Worm (Caenorhabditis elegans): ENCODE data around the gene nhr-52.

nhr-52 gene

DNA sequence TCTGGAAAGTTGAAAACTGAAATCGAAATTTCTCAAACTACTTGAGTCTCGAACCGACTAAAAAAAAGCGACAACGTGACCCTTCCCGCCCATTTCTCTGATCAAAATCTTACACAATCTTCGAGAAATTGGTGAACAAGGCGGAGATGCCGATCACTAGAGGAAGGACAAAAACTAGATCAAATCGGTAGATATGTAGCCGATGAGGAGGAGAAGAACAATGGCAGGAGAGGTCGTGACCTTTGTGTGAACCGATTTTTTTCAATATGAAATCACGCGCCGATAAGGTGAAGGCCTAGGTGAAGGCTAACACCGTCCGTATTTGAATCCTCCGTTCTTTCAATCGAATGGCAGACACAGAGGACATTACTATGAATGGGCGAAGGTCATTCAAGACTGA, 16.3 kb upstream of the nhr-52 start (continued):
- no peak for TF ChIP-seq nhr-237 (tag; optimal IDR thresholded peaks at IDR 0.05)
- no peak for TF ChIP-seq nhr-12 (tag; optimal IDR thresholded peaks at IDR 0.05)
- peak; percentile 43 for TF ChIP-seq sem-4 (tag; optimal IDR thresholded peaks at IDR 0.05)
- TF ChIP-seq dmd-4 (tag; optimal IDR thresholded peaks at IDR 0.05), result no peak
- no peak for TF ChIP-seq ZK546.5 (tag; optimal IDR thresholded peaks at IDR 0.05)
- no peak for TF ChIP-seq unc-62 (GFP tag; optimal IDR thresholded peaks at IDR 0.05)

DNA sequence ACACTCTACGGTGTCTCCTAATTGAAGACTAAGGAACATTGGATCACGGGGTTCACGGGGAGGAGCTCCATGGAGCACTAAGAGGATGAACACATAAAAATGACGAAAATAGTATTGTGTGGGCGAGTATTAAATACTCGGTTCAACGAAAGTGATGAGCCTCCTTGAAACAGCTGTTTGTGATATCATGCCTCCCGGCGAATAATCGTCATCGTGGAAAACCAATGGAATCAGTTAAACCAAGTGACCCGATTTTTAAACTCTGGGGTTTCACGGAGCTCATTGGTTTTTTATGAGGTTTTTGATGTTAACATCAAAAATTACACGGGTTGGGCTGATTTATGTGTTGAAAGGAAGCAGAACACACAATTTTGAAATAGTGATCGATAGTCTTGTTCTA, 15.7 kb upstream of the nhr-52 start:
- peak; percentile 7 for TF ChIP-seq sma-9 (GFP tag; optimal IDR thresholded peaks at IDR 0.05)
- TF ChIP-seq sma-9 (tag; optimal IDR thresholded peaks at IDR 0.05), result no peak
- TF ChIP-seq sma-3 (GFP tag; optimal IDR thresholded peaks at IDR 0.05), result no peak
- TF ChIP-seq crh-2 (tag; optimal IDR thresholded peaks at IDR 0.05), result no peak
- TF ChIP-seq nhr-6 (tag; optimal IDR thresholded peaks at IDR 0.05), result no peak
- TF ChIP-seq lin-11 (tag; optimal IDR thresholded peaks at IDR 0.05), result no peak
- TF ChIP-seq sem-4 (tag; optimal IDR thresholded peaks at IDR 0.05), result peak; percentile 9
- TF ChIP-seq nhr-129 (tag; optimal IDR thresholded peaks at IDR 0.05), result peak; percentile 0
- no peak for TF ChIP-seq lin-13 (GFP tag; optimal IDR thresholded peaks at IDR 0.05)
- TF ChIP-seq blmp-1 (tag; optimal IDR thresholded peaks at IDR 0.05; ENCODE audit: insufficient read depth), result no peak

DNA sequence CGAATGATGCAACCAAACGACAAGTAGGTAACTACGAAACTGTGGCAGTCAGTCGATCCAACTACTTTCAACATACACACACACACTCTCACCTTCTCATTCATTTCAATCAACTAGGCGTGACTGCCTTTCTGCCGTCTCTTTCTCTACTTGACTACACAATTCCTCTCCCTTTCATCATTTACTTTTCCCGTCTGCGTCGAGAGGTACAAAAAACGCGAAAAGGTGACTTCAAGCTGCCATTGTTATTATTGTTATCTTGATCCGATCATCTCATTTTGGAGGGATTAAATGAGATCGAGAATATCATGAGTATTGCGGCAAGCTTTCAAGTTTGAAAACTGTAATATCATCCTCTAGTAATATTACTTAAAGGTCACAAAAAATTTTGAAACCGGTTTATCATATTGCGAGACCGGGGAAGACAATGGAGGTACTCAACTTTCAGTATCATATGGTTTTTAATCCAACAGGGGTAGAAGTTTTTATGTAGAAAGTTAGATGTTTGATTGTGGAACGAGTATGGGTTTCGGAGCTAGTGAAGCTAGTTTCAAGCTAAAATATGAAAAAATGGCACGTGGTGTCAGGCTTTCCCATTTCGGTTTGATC, 13.2 kb upstream of the nhr-52 start:
- TF ChIP-seq lin-39 (tag; optimal IDR thresholded peaks at IDR 0.05) (no peak), mdl-1 (tag; optimal IDR thresholded peaks at IDR 0.05) (no peak), sem-4 (tag; optimal IDR thresholded peaks at IDR 0.05) (peak; percentile 54), crh-2 (tag; optimal IDR thresholded peaks at IDR 0.05) (peak; percentile 47), sma-3 (GFP tag; optimal IDR thresholded peaks at IDR 0.05) (no peak), nhr-129 (tag; optimal IDR thresholded peaks at IDR 0.05) (peak; percentile 93), C34F6.9 (tag; optimal IDR thresholded peaks at IDR 0.05) (peak; percentile 25), nhr-23 (tag; optimal IDR thresholded peaks at IDR 0.05) (no peak), fos-1 (tag; optimal IDR thresholded peaks at IDR 0.05) (peak; percentile 59), nhr-10 (tag; optimal IDR thresholded peaks at IDR 0.05) (no peak), nhr-25 (tag; optimal IDR thresholded peaks at IDR 0.05) (peak; percentile 79), ceh-16 (tag; optimal IDR thresholded peaks at IDR 0.05) (peak; percentile 45), gmeb-1 (tag; optimal IDR thresholded peaks at IDR 0.05) (peak; percentile 15), aly-2 (tag; optimal IDR thresholded peaks at IDR 0.05) (no peak), blmp-1 (tag; optimal IDR thresholded peaks at IDR 0.05; ENCODE audit: insufficient read depth) (peak; percentile 80), lsy-2 (tag; optimal IDR thresholded peaks at IDR 0.05) (peak in 1 of 2 experiments; percentile 33), sma-9 (GFP tag; optimal IDR thresholded peaks at IDR 0.05) (peak; percentile 53), sma-9 (tag; optimal IDR thresholded peaks at IDR 0.05) (no peak), ztf-11 (tag; optimal IDR thresholded peaks at IDR 0.05) (no peak), nhr-21 (tag; optimal IDR thresholded peaks at IDR 0.05) (no peak), ceh-82 (tag; optimal IDR thresholded peaks at IDR 0.05) (no peak), ama-1 (optimal IDR thresholded peaks at IDR 0.05) (peak; percentile 53), elt-1 (tag; optimal IDR thresholded peaks at IDR 0.05) (peak; percentile 26), nhr-11 (tag; optimal IDR thresholded peaks at IDR 0.05) (no peak), F13H6.1 (tag; optimal IDR thresholded peaks at IDR 0.05) (peak; percentile 50), egl-27 (tag; optimal IDR thresholded peaks at IDR 0.05) (peak; percentile 5), unc-39 (tag; optimal IDR thresholded peaks at IDR 0.05) (no peak), zag-1 (tag; optimal IDR thresholded peaks at IDR 0.05) (no peak), ztf-4 (tag; optimal IDR thresholded peaks at IDR 0.05) (no peak), nhr-6 (tag; optimal IDR thresholded peaks at IDR 0.05) (peak; percentile 16), elt-3 (tag; optimal IDR thresholded peaks at IDR 0.05) (no peak), nhr-12 (tag; optimal IDR thresholded peaks at IDR 0.05) (no peak)

DNA sequence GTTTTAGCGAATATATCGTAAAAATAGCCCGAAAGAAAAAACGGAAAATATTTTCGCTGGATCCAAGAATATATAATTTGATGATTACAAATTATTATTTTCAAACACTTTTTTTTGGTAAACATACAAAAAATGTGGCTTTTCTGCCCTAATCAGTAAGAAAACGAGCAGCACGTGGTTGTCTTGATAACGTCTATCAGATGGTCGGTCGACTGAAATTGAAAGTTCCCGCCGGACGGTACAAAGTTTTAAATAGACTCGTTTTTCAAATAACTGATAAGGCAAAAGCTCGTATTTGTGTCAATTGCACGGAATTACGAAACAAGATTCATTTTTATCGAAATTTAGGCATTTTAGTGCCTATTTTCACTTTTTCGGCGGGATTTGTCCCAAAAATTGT, 10.6 kb upstream of the nhr-52 start:
- TF ChIP-seq fos-1 (tag; optimal IDR thresholded peaks at IDR 0.05) (peak; percentile 82), lin-39 (tag; optimal IDR thresholded peaks at IDR 0.05) (no peak), sma-9 (GFP tag; optimal IDR thresholded peaks at IDR 0.05) (peak; percentile 85), sma-9 (tag; optimal IDR thresholded peaks at IDR 0.05) (no peak), nhr-10 (tag; optimal IDR thresholded peaks at IDR 0.05) (no peak), mdl-1 (tag; optimal IDR thresholded peaks at IDR 0.05) (peak in 1 of 2 experiments; percentile 67), blmp-1 (tag; optimal IDR thresholded peaks at IDR 0.05; ENCODE audit: insufficient read depth) (peak; percentile 67), sma-3 (GFP tag; optimal IDR thresholded peaks at IDR 0.05) (peak; percentile 33), skn-1 (tag; optimal IDR thresholded peaks at IDR 0.05) (peak; percentile 46), crh-2 (tag; optimal IDR thresholded peaks at IDR 0.05) (peak; percentile 72), F13H6.1 (tag; optimal IDR thresholded peaks at IDR 0.05) (peak; percentile 66), ztf-4 (tag; optimal IDR thresholded peaks at IDR 0.05) (no peak), ztf-1 (GFP tag; conservative IDR thresholded peaks at IDR 0.05) (no peak), lsy-2 (tag; optimal IDR thresholded peaks at IDR 0.05) (no peak), C34F6.9 (tag; optimal IDR thresholded peaks at IDR 0.05) (no peak), gmeb-1 (tag; optimal IDR thresholded peaks at IDR 0.05) (peak; percentile 65)

All from whole organism, L2 larva.